Worm (Caenorhabditis elegans): Measurements from ENCODE around the gene T28F3.5.

T28F3.5 gene

ce11 chrIV:17346599-17347218, 52.1 kb downstream of the T28F3.5 start, which contains the start of the genes clec-197 and clec-198:
Gene clec-197, minus strand, starts transcription at chrIV:17346699.
Gene clec-198, plus strand, starts transcription at chrIV:17347168.
- no peak for TF ChIP-seq fkh-10 (GFP tag; optimal IDR thresholded peaks at IDR 0.05)
- no peak for TF ChIP-seq egl-27 (tag; optimal IDR thresholded peaks at IDR 0.05)
- no peak for TF ChIP-seq daf-12 (tag; optimal IDR thresholded peaks at IDR 0.05)
- no peak for TF ChIP-seq lin-15B (tag; optimal IDR thresholded peaks at IDR 0.05)
- no peak for TF ChIP-seq nhr-25 (tag; optimal IDR thresholded peaks at IDR 0.05)
- no peak for TF ChIP-seq nhr-11 (tag; optimal IDR thresholded peaks at IDR 0.05)
- no peak for TF ChIP-seq nhr-43 (tag; optimal IDR thresholded peaks at IDR 0.05; ENCODE audit: poor library complexity, severe bottlenecking)
- TF ChIP-seq ama-1 (optimal IDR thresholded peaks at IDR 0.05) = no peak
- no peak for TF ChIP-seq egl-5 (tag; optimal IDR thresholded peaks at IDR 0.05)
- TF ChIP-seq mml-1 (tag; optimal IDR thresholded peaks at IDR 0.05) = no peak
- TF ChIP-seq skn-1 (tag; optimal IDR thresholded peaks at IDR 0.05) = no peak
- no peak for TF ChIP-seq elt-3 (tag; optimal IDR thresholded peaks at IDR 0.05)
